Fruit fly (Drosophila melanogaster): ENCODE data around the gene CG6830.

The CG6830 gene

dm6 chr3R:11650105-11651039 lies 33.8 kb downstream of the CG6830 start, which contains the start of the genes Csk and Elp1:
Gene Csk (minus strand): TSS chr3R:11650706.
Gene Elp1 (plus strand): TSS chr3R:11650971.
- TF ChIP-seq CG8478 (optimal IDR thresholded peaks at IDR 0.05), result no peak

DNA sequence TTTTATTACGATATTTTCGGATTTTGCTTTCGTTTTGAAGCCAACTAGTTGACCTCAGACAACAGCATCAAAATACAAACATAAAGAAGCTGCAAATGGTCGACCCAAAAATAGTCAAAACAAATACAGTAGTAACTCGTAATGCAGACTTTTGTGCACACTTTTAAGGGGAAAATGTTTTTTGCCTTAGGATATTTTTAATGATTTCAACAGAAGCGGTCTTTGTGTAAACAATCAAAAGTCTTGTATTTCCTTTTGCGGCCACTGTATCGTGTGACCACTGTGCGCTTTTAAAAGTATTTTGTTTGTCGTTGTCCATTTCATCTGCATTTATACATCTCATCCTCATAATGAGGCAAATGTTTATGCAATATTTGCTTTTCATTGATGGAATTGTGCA lies 34.7 kb downstream of the CG6830 start:
- TF ChIP-seq CTCF (optimal IDR thresholded peaks at IDR 0.05) (no peak), CG8478 (optimal IDR thresholded peaks at IDR 0.05) (no peak)

dm6 chr3R:11648356-11649355 lies 35.5 kb downstream of the CG6830 start:
- no peak for TF ChIP-seq CG8478 (optimal IDR thresholded peaks at IDR 0.05)
- TF ChIP-seq CTCF (optimal IDR thresholded peaks at IDR 0.05), result no peak

dm6 chr3R:11646826-11647225 lies 37.3 kb downstream of the CG6830 start:
- TF ChIP-seq CG8478 (optimal IDR thresholded peaks at IDR 0.05) (no peak), CTCF (optimal IDR thresholded peaks at IDR 0.05) (no peak)

DNA sequence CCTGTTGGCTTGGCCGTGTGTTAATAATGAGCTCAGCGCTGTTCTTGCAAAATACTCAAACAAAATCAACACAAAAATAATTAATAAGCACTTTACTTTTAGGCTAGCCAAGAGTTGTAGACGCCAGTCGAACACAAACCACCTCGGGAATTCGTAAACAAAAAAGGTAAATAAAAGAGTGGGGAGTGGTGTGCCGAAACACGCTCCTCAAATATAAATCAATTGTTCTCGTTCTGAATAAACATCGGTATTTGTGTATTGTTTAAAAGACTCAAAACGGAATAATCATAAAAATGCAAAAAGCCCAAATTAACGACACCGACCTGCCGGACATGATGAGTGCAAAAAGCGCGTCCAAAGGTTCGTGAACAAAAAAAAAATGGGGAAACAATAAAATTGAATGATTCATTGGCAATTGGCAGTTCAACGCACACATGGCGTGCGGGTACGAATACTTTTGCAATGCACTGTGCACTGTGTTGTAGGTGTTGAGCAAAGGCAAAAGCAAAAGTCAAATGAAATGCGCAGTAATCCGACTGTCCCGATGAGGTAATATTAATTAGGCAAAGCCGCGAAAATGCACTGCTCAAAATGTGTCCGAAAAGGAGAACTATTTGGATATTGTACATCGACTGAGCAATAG lies 44.1 kb downstream of the CG6830 start:
- TF ChIP-seq CTCF (optimal IDR thresholded peaks at IDR 0.05) (no peak), CG8478 (optimal IDR thresholded peaks at IDR 0.05) (no peak)

- TF ChIP-seq CG8478 (optimal IDR thresholded peaks at IDR 0.05) (no peak), CTCF (optimal IDR thresholded peaks at IDR 0.05) (no peak)
These were observed 46.6 kb downstream of the CG6830 start for dm6 chr3R:11637586-11637985.
